Fruit fly (Drosophila melanogaster): ENCODE measurements around the gene ND-ACP.

Gene ND-ACP

dm6 chr3L:1342133-1342580 lies 12.4 kb downstream of the ND-ACP start, which contains the start of gene indra (continued):
- TF ChIP-seq phol (tag; optimal IDR thresholded peaks at IDR 0.05) (peak; percentile 77), CG42726 (GFP tag; IDR thresholded peaks at IDR 0.05; ENCODE audit: partially characterized antibody) (no peak), gro (GFP tag; optimal IDR thresholded peaks at IDR 0.05) (peak; percentile 37), Ets65A (GFP tag) (peak; percentile 85), CG8765 (GFP tag; IDR thresholded peaks at IDR 0.05) (no peak), CG14667 (GFP tag; IDR thresholded peaks at IDR 0.05) (no peak), CG9215 (GFP tag; IDR thresholded peaks at IDR 0.05) (peak; percentile 55; the same call in 1 of the 2 replicates), CG7928 (GFP tag; optimal IDR thresholded peaks at IDR 0.05) (no peak), CG12659 (GFP tag; optimal IDR thresholded peaks at IDR 0.05) (peak; percentile 81), CG12744 (GFP tag; optimal IDR thresholded peaks at IDR 0.05) (peak; percentile 25), cad (GFP tag; optimal IDR thresholded peaks at IDR 0.05) (no peak), CG3281 (GFP tag; optimal IDR thresholded peaks at IDR 0.05) (peak; percentile 21), H2.0 (GFP tag; IDR thresholded peaks at IDR 0.05) (no peak), Dfd (GFP tag; optimal IDR thresholded peaks at IDR 0.05) (no peak), tup (GFP tag; optimal IDR thresholded peaks at IDR 0.05) (no peak), CG4328 (GFP tag; optimal IDR thresholded peaks at IDR 0.05) (peak; percentile 49), CG12236 (GFP tag; optimal IDR thresholded peaks at IDR 0.05) (peak; percentile 46), CG7786 (GFP tag; optimal IDR thresholded peaks at IDR 0.05) (peak; percentile 74), croc (GFP tag; conservative IDR thresholded peaks at IDR 0.05) (no peak), gcm (GFP tag; optimal IDR thresholded peaks at IDR 0.05) (no peak), fru (optimal IDR thresholded peaks at IDR 0.05) (no peak), CG12071 (GFP tag; optimal IDR thresholded peaks at IDR 0.05) (no peak), twi (tag; optimal IDR thresholded peaks at IDR 0.05) (peak; percentile 47), ase (GFP tag; IDR thresholded peaks at IDR 0.05) (no peak), Med (GFP tag) (peak; percentile 93), gem (tag; optimal IDR thresholded peaks at IDR 0.05) (peak; percentile 73), BEAF-32 (GFP tag; optimal IDR thresholded peaks at IDR 0.05) (peak; percentile 75), CG7839 (tag; optimal IDR thresholded peaks at IDR 0.05) (no peak), ssp (GFP tag; IDR thresholded peaks at IDR 0.05) (no peak), danr (GFP tag; IDR thresholded peaks at IDR 0.05) (0 out of 2 replicates have a peak, but pooled peaks have one; percentile 46), pum (GFP tag; optimal IDR thresholded peaks at IDR 0.05) (peak; percentile 9), CG33213 (GFP tag; optimal IDR thresholded peaks at IDR 0.05) (peak; percentile 54), CG10979 (tag; optimal IDR thresholded peaks at IDR 0.05) (peak; percentile 21), crol (GFP tag; IDR thresholded peaks at IDR 0.05) (no peak), pho (GFP tag; optimal IDR thresholded peaks at IDR 0.05) (peak; percentile 63), cwo (GFP tag; optimal IDR thresholded peaks at IDR 0.05) (no peak), klu (GFP tag; IDR thresholded peaks at IDR 0.05) (no peak), kni (GFP tag; optimal IDR thresholded peaks at IDR 0.05) (no peak), al (GFP tag; IDR thresholded peaks at IDR 0.05) (0 out of 2 replicates have a peak, but pooled peaks have one; percentile 26), Antp (GFP tag; optimal IDR thresholded peaks at IDR 0.05) (peak; percentile 61), Fer2 (tag; optimal IDR thresholded peaks at IDR 0.05) (no peak), CG3065 (GFP tag; optimal IDR thresholded peaks at IDR 0.05) (no peak), CG9727 (GFP tag; optimal IDR thresholded peaks at IDR 0.05) (peak; percentile 51), Fer3 (tag; optimal IDR thresholded peaks at IDR 0.05) (peak; percentile 7), trem (tag; optimal IDR thresholded peaks at IDR 0.05) (peak; percentile 82), Hmr (GFP tag; optimal IDR thresholded peaks at IDR 0.05) (no peak), unc-4 (GFP tag; IDR thresholded peaks at IDR 0.05; ENCODE audit: partially characterized antibody) (peak; percentile 58; the same call in 1 of the 2 replicates), Dip2 (GFP tag; IDR thresholded peaks at IDR 0.05) (no peak), CG13123 (GFP tag; optimal IDR thresholded peaks at IDR 0.05) (peak; percentile 27), wor (GFP tag; IDR thresholded peaks at IDR 0.05) (no peak), CG10565 (GFP tag; optimal IDR thresholded peaks at IDR 0.05) (no peak), shn (GFP tag; optimal IDR thresholded peaks at IDR 0.05) (peak; percentile 68)
